Fruit fly (Drosophila melanogaster): ENCODE measurements around the gene mv.

DNA sequence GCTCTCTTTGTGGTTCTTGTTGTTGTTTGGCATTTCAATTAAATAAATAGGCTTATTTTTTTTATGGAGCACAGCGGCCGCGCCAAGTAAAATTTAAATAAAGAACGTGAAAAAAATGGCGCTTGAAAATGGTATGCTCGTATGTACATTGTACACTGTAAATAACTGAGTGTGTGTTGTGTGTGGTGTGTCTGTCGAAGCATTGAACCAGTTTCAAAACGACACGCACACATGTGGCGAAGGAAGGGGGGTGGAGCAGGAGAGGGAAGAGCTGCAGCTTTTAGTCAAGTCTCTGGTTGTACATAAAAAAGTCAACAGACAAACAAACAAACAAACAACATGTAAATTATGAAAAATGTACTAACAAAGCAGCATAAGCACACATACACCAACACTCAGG, 40.8 kb upstream of the mv start:
- no peak for TF ChIP-seq EcR (GFP tag; optimal IDR thresholded peaks at IDR 0.05)
- TF ChIP-seq usp (GFP tag; optimal IDR thresholded peaks at IDR 0.05): no peak
- TF ChIP-seq Dll (optimal IDR thresholded peaks at IDR 0.05): no peak
- no peak for TF ChIP-seq psq (optimal IDR thresholded peaks at IDR 0.05)
- TF ChIP-seq pan (optimal IDR thresholded peaks at IDR 0.05): no peak
- no peak for TF ChIP-seq CG8478 (optimal IDR thresholded peaks at IDR 0.05)
